ENCODE assay signal across 2 fruit fly cellular contexts in the genomic region with DNA sequence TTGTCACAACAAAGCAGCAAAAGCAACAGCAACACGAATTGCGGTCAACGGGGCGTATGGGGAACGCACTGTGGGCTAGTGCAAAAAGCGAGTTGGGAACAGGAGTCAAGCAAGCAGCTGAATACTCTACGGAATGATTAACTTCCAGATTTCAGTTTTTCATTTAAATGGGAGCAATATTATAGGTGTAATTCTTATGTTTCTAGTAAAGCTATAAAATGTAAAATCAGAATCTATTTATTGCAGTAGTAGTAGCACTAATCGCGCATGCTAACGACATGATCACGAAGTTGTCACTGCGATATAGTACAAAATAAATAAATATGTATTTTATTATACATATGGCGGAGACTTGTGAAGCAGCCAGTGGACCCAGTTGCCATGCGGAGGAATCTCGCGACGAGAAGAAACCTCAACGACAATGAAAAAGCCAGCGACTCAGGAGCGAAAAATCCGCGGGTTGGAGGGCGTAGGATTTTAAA.
TF ChIP-seq lines count a peak whose summit lies in the region.

No protein-coding gene starts in this region.

TF ChIP-seq in whole organism, prepupa, 60 proteins besides CTCF, POLR2A, EP300 and RAD21 (continued from another document):
- peak; percentile 69 for TF ChIP-seq CG11762 (GFP tag; optimal IDR thresholded peaks at IDR 0.05; lab: Kevin White, UChicago; ENCODE audit: insufficient read depth)
- no peak for TF ChIP-seq vri (GFP tag; optimal IDR thresholded peaks at IDR 0.05; lab: Kevin White, UChicago)
- peak; percentile 14 for TF ChIP-seq Eip93F (GFP tag; optimal IDR thresholded peaks at IDR 0.05; lab: Kevin White, UChicago)
- TF ChIP-seq Ets96B (tag; optimal IDR thresholded peaks at IDR 0.05; lab: Kevin White, UChicago): peak; percentile 59
- TF ChIP-seq CG31627 (GFP tag; optimal IDR thresholded peaks at IDR 0.05; lab: Kevin White, UChicago): peak; percentile 65
- TF ChIP-seq Ets21C (GFP tag; optimal IDR thresholded peaks at IDR 0.05; lab: Kevin White, UChicago): peak; percentile 33
- TF ChIP-seq CG6854 (GFP tag; optimal IDR thresholded peaks at IDR 0.05; lab: Kevin White, UChicago): no peak
- TF ChIP-seq dsx (GFP tag; optimal IDR thresholded peaks at IDR 0.05; lab: Kevin White, UChicago; ENCODE audit: poor library complexity, severe bottlenecking): peak; percentile 52
- peak; percentile 76 for TF ChIP-seq pdm3 (GFP tag; optimal IDR thresholded peaks at IDR 0.05; lab: Kevin White, UChicago)
- TF ChIP-seq Hr38 (GFP tag; optimal IDR thresholded peaks at IDR 0.05; lab: Kevin White, UChicago): no peak
- TF ChIP-seq Sox15 (GFP tag; optimal IDR thresholded peaks at IDR 0.05; lab: Kevin White, UChicago): peak; percentile 54
- TF ChIP-seq achi (GFP tag; optimal IDR thresholded peaks at IDR 0.05; lab: Kevin White, UChicago): peak; percentile 41
- peak; percentile 50 for TF ChIP-seq CG4318 (GFP tag; optimal IDR thresholded peaks at IDR 0.05; lab: Kevin White, UChicago)
- TF ChIP-seq Eip75B (GFP tag; optimal IDR thresholded peaks at IDR 0.05; lab: Kevin White, UChicago): peak; percentile 67
- TF ChIP-seq svp (GFP tag; lab: Kevin White, UChicago): peak; percentile 86
- TF ChIP-seq esn (GFP tag; optimal IDR thresholded peaks at IDR 0.05; lab: Kevin White, UChicago): peak; percentile 65
- TF ChIP-seq CG8319 (GFP tag; optimal IDR thresholded peaks at IDR 0.05; lab: Kevin White, UChicago): peak; percentile 64
- TF ChIP-seq Lpt (GFP tag; optimal IDR thresholded peaks at IDR 0.05; lab: Kevin White, UChicago): peak; percentile 47
- peak; percentile 25 for TF ChIP-seq CG16779 (tag; optimal IDR thresholded peaks at IDR 0.05; lab: Kevin White, UChicago)
- TF ChIP-seq lz (GFP tag; optimal IDR thresholded peaks at IDR 0.05; lab: Kevin White, UChicago): peak; percentile 63
- TF ChIP-seq CG11902 (GFP tag; optimal IDR thresholded peaks at IDR 0.05; lab: Kevin White, UChicago): peak; percentile 64
- no peak for TF ChIP-seq CG11294 (GFP tag; IDR thresholded peaks at IDR 0.05; lab: Robert Waterston, UW)
- TF ChIP-seq CG3919 (GFP tag; optimal IDR thresholded peaks at IDR 0.05; lab: Kevin White, UChicago): peak; percentile 57
- no peak for TF ChIP-seq fkh (GFP tag; optimal IDR thresholded peaks at IDR 0.05; lab: Kevin White, UChicago)
- peak; percentile 71 for TF ChIP-seq OdsH (GFP tag; optimal IDR thresholded peaks at IDR 0.05; lab: Kevin White, UChicago)
- no peak for TF ChIP-seq Blimp-1 (GFP tag; optimal IDR thresholded peaks at IDR 0.05; lab: Kevin White, UChicago)
- TF ChIP-seq CG8119 (GFP tag; IDR thresholded peaks at IDR 0.05; lab: Robert Waterston, UW): peak; percentile 57
- peak; percentile 27; the same call in 1 of the 3 replicates for TF ChIP-seq CG6163 (GFP tag; IDR thresholded peaks at IDR 0.05; lab: Robert Waterston, UW)
- TF ChIP-seq CG10669 (GFP tag; optimal IDR thresholded peaks at IDR 0.05; lab: Kevin White, UChicago): peak; percentile 68
- TF ChIP-seq Smox (GFP tag; optimal IDR thresholded peaks at IDR 0.05; lab: Kevin White, UChicago): peak; percentile 58
- TF ChIP-seq dac (GFP tag; optimal IDR thresholded peaks at IDR 0.05; lab: Kevin White, UChicago): no peak
- TF ChIP-seq topi (GFP tag; optimal IDR thresholded peaks at IDR 0.05; lab: Kevin White, UChicago): peak; percentile 48
- peak; percentile 76 for TF ChIP-seq CG6808 (GFP tag; optimal IDR thresholded peaks at IDR 0.05; lab: Kevin White, UChicago)
- peak in 1 of 2 experiments; percentile 48 for TF ChIP-seq salr (GFP tag; optimal IDR thresholded peaks at IDR 0.05; lab: Kevin White, UChicago)
- TF ChIP-seq CG1621 (tag; optimal IDR thresholded peaks at IDR 0.05; lab: Kevin White, UChicago): peak; percentile 36
- peak; percentile 70 for TF ChIP-seq CG15336 (GFP tag; IDR thresholded peaks at IDR 0.05; lab: Robert Waterston, UW)
- TF ChIP-seq Eip78C (GFP tag; lab: Kevin White, UChicago): peak; percentile 89
- TF ChIP-seq CG3032 (tag; optimal IDR thresholded peaks at IDR 0.05; lab: Kevin White, UChicago): peak; percentile 72
- TF ChIP-seq cyc (GFP tag; optimal IDR thresholded peaks at IDR 0.05; lab: Kevin White, UChicago): peak; percentile 27

TF ChIP-seq in whole organism, wandering third instar larva, 38 proteins besides CTCF, POLR2A, EP300 and RAD21 (continued from another document):
- TF ChIP-seq jim (GFP tag; optimal IDR thresholded peaks at IDR 0.05; lab: Kevin White, UChicago) (no peak), Abd-B (GFP tag; optimal IDR thresholded peaks at IDR 0.05; lab: Kevin White, UChicago) (no peak), GATAd (GFP tag; optimal IDR thresholded peaks at IDR 0.05; lab: Kevin White, UChicago) (no peak), N (GFP tag; optimal IDR thresholded peaks at IDR 0.05; lab: Kevin White, UChicago) (no peak), pan (optimal IDR thresholded peaks at IDR 0.05; lab: Kevin White, UChicago) (no peak), CG9705 (GFP tag; optimal IDR thresholded peaks at IDR 0.05; lab: Kevin White, UChicago) (no peak), fru (GFP tag; optimal IDR thresholded peaks at IDR 0.05; lab: Kevin White, UChicago) (peak; percentile 59), dmrt93B (GFP tag; optimal IDR thresholded peaks at IDR 0.05; lab: Kevin White, UChicago) (peak; percentile 48), Dif (GFP tag; optimal IDR thresholded peaks at IDR 0.05; lab: Kevin White, UChicago; ENCODE audit: partially characterized antibody) (no peak), CG32264 (GFP tag; optimal IDR thresholded peaks at IDR 0.05; lab: Kevin White, UChicago) (no peak)
